Fruit fly (Drosophila melanogaster) whole organism, embryonic: ENCODE results near the gene CG34348.

ENCODE experiments used
- BtbVII ChIP-seq: fragments of 200-800 bp; sonication (Bioruptor generic); optimal IDR thresholded peaks from 3 replicates; lab custom pipeline; 2017; ENCODE audit warnings: missing biosample characterization, mild to moderate bottlenecking, missing genetic modification characterization
- CG10366 ChIP-seq: fragments of 200-800 bp; sonication (Bioruptor generic); IDR thresholded peaks from 2 replicates; pipeline ENCODE4 v1.3.6; 2022; ENCODE audit warnings: missing biosample characterization, missing genetic modification characterization
- CG10654 ChIP-seq: fragments of 200-800 bp; sonication (Bioruptor generic); optimal IDR thresholded peaks from 2 replicates; lab custom pipeline; 2016; ENCODE audit warnings: missing biosample characterization, missing genetic modification characterization
- CG1233 ChIP-seq: fragments of 200-800 bp; sonication (Bioruptor generic); optimal IDR thresholded peaks from 4 replicates; lab custom pipeline; 2018; ENCODE audit warnings: missing biosample characterization, mild to moderate bottlenecking, missing genetic modification characterization
- CG14014 ChIP-seq: fragments of 200-800 bp; sonication (Bioruptor generic); IDR thresholded peaks from 2 replicates; pipeline ENCODE4 v1.3.6; 2022; ENCODE audit warnings: missing biosample characterization, missing genetic modification characterization
- CG14860 ChIP-seq: fragments of 200-800 bp; sonication (Bioruptor generic); IDR thresholded peaks from 3 replicates; pipeline ENCODE4 v1.3.6; 2022; ENCODE audit warnings: missing biosample characterization, missing genetic modification characterization; ENCODE audit not compliant: partially characterized antibody
- CG1602 ChIP-seq: fragments of 200-800 bp; sonication (Bioruptor generic); optimal IDR thresholded peaks from 3 replicates; lab custom pipeline; 2016; ENCODE audit warnings: missing biosample characterization, missing genetic modification characterization
- CG16779 ChIP-seq: fragments of 200-800 bp; sonication (Bioruptor generic); IDR thresholded peaks from 2 replicates; pipeline ENCODE4 v1.3.6; 2022; ENCODE audit warnings: missing biosample characterization, missing genetic modification characterization
- CG17612 ChIP-seq: fragments of 200-800 bp; sonication (Bioruptor generic); IDR thresholded peaks from 2 replicates; pipeline ENCODE4 v1.3.6; 2022; ENCODE audit warnings: missing biosample characterization, missing genetic modification characterization
- CG17802 ChIP-seq: fragments of 200-800 bp; sonication (Bioruptor generic); optimal IDR thresholded peaks from 2 replicates; lab custom pipeline; 2018; ENCODE audit warnings: missing biosample characterization, mild to moderate bottlenecking, missing genetic modification characterization, moderate library complexity
- CG1792 ChIP-seq: fragments of 200-800 bp; sonication (Bioruptor generic); optimal IDR thresholded peaks from 2 replicates; lab custom pipeline; 2016; ENCODE audit warnings: missing biosample characterization, missing genetic modification characterization
- CG18764 ChIP-seq: fragments of 200-800 bp; sonication (Bioruptor generic); optimal IDR thresholded peaks from 3 replicates; lab custom pipeline; 2016; ENCODE audit warnings: missing biosample characterization, missing genetic modification characterization
- CG2199 ChIP-seq: fragments of 200-800 bp; sonication (Bioruptor generic); IDR thresholded peaks from 3 replicates; pipeline ENCODE4 v1.3.6; 2022; ENCODE audit warnings: missing biosample characterization, missing genetic modification characterization
- CG30403 ChIP-seq: fragments of 200-800 bp; sonication (Bioruptor generic); optimal IDR thresholded peaks from 3 replicates; lab custom pipeline; 2016; ENCODE audit warnings: missing biosample characterization, missing genetic modification characterization
- CG31365 ChIP-seq: fragments of 200-800 bp; sonication (Bioruptor generic); optimal IDR thresholded peaks from 2 replicates; lab custom pipeline; 2018; ENCODE audit warnings: missing biosample characterization, mild to moderate bottlenecking, missing genetic modification characterization
- CG42726 ChIP-seq: fragments of 200-800 bp; sonication (Bioruptor generic); IDR thresholded peaks from 2 replicates; pipeline ENCODE4 v1.3.6; 2022; ENCODE audit warnings: missing biosample characterization, missing genetic modification characterization; ENCODE audit not compliant: partially characterized antibody
- CG9609 ChIP-seq: fragments of 200-800 bp; sonication (Bioruptor generic); optimal IDR thresholded peaks from 3 replicates; lab custom pipeline; 2016; ENCODE audit warnings: missing biosample characterization, missing genetic modification characterization
- CkIIα-i1 ChIP-seq: fragments of 200-800 bp; sonication (Bioruptor generic); IDR thresholded peaks from 2 replicates; pipeline ENCODE4 v1.3.6; 2022; ENCODE audit warnings: missing biosample characterization, missing genetic modification characterization
- Dad ChIP-seq: fragments of 200-800 bp; sonication (Bioruptor generic); optimal IDR thresholded peaks from 3 replicates; lab custom pipeline; 2016; ENCODE audit warnings: missing biosample characterization, missing genetic modification characterization
- Doc3 ChIP-seq: fragments of 200-800 bp; sonication (Bioruptor generic); IDR thresholded peaks from 3 replicates; pipeline ENCODE4 v1.3.6; 2022; ENCODE audit warnings: missing biosample characterization, missing genetic modification characterization; ENCODE audit not compliant: partially characterized antibody
- Ets97D ChIP-seq: fragments of 200-800 bp; sonication (Bioruptor generic); optimal IDR thresholded peaks from 3 replicates; lab custom pipeline; 2016; ENCODE audit warnings: missing biosample characterization, missing genetic modification characterization
- Hsf ChIP-seq: fragments of 200-800 bp; sonication (Bioruptor generic); optimal IDR thresholded peaks from 3 replicates; lab custom pipeline; 2016; ENCODE audit warnings: missing biosample characterization, missing genetic modification characterization
- Lpt ChIP-seq: fragments of >200 bp; optimal IDR thresholded peaks from 2 replicates; lab custom pipeline; 2018; ENCODE audit warnings: missing biosample characterization, missing genetic modification characterization
- MTF-1 ChIP-seq: fragments of 200-800 bp; sonication (Bioruptor generic); optimal IDR thresholded peaks from 2 replicates; lab custom pipeline; 2018; ENCODE audit warnings: missing biosample characterization, mild to moderate bottlenecking, missing genetic modification characterization, borderline replicate concordance
- Mad ChIP-seq: fragments of 200-800 bp; sonication (Bioruptor generic); optimal IDR thresholded peaks from 2 replicates; lab custom pipeline; 2016; ENCODE audit warnings: missing biosample characterization, missing genetic modification characterization
- Neu2 ChIP-seq: fragments of 200-800 bp; sonication (Bioruptor generic); optimal IDR thresholded peaks from 3 replicates; lab custom pipeline; 2016; ENCODE audit warnings: missing biosample characterization, missing genetic modification characterization, borderline replicate concordance
- Oaz ChIP-seq: fragments of 200-800 bp; sonication (Bioruptor generic); IDR thresholded peaks from 2 replicates; pipeline ENCODE4 v1.3.6; 2022; ENCODE audit warnings: missing biosample characterization, missing genetic modification characterization
- abd-A ChIP-seq: fragments of 200-800 bp; sonication (Bioruptor generic); optimal IDR thresholded peaks from 3 replicates; lab custom pipeline; 2019; ENCODE audit warnings: missing biosample characterization, mild to moderate bottlenecking, missing genetic modification characterization, moderate library complexity
- ap ChIP-seq: fragments of 200-800 bp; sonication (Bioruptor generic); IDR thresholded peaks from 2 replicates; pipeline ENCODE4 v1.3.6; 2022; ENCODE audit warnings: missing biosample characterization, missing genetic modification characterization
- btn ChIP-seq: fragments of 200-800 bp; sonication (Bioruptor generic); optimal IDR thresholded peaks from 2 replicates; lab custom pipeline; 2016; ENCODE audit warnings: missing biosample characterization, missing genetic modification characterization
- chif ChIP-seq, 2 experiments: fragments of 200-800 bp; sonication (Bioruptor generic); optimal IDR thresholded peaks; 3 replicates each; lab custom pipeline; 2016; ENCODE audit warnings: missing biosample characterization in 2 of 2, missing genetic modification characterization in 2 of 2
- danr ChIP-seq: fragments of 200-800 bp; sonication (Bioruptor generic); IDR thresholded peaks from 2 replicates; pipeline ENCODE4 v1.3.6; 2022; ENCODE audit warnings: missing biosample characterization, missing genetic modification characterization
- dmrt11E ChIP-seq: fragments of 200-800 bp; sonication (Bioruptor generic); optimal IDR thresholded peaks from 3 replicates; lab custom pipeline; 2018; ENCODE audit warnings: missing biosample characterization, mild to moderate bottlenecking, missing genetic modification characterization, moderate library complexity
- fd102C ChIP-seq: fragments of 200-800 bp; sonication (Bioruptor generic); optimal IDR thresholded peaks from 2 replicates; lab custom pipeline; 2018; ENCODE audit warnings: missing biosample characterization, mild to moderate bottlenecking, missing genetic modification characterization, moderate library complexity
- fru ChIP-seq: fragments of >200 bp; optimal IDR thresholded peaks from 2 replicates; lab custom pipeline; 2017
- gce ChIP-seq: fragments of 200-800 bp; sonication (Bioruptor generic); IDR thresholded peaks from 3 replicates; pipeline ENCODE4 v1.3.6; 2022; ENCODE audit warnings: missing biosample characterization, missing genetic modification characterization
- ken ChIP-seq: fragments of 200-800 bp; sonication (Bioruptor generic); IDR thresholded peaks from 3 replicates; pipeline ENCODE4 v1.3.6; 2022; ENCODE audit warnings: missing biosample characterization, missing genetic modification characterization
- lbe ChIP-seq: fragments of 200-800 bp; sonication (Bioruptor generic); optimal IDR thresholded peaks from 2 replicates; lab custom pipeline; 2016; ENCODE audit warnings: missing biosample characterization, mild to moderate bottlenecking, missing genetic modification characterization
- pho ChIP-seq: fragments of 200-800 bp; sonication (Bioruptor generic); optimal IDR thresholded peaks from 2 replicates; lab custom pipeline; 2016; ENCODE audit warnings: missing biosample characterization, missing genetic modification characterization
- ranshi ChIP-seq: fragments of 200-800 bp; sonication (Bioruptor generic); IDR thresholded peaks from 2 replicates; pipeline ENCODE4 v1.3.6; 2022; ENCODE audit warnings: missing biosample characterization, missing genetic modification characterization
- salm ChIP-seq: fragments of 200-800 bp; sonication (Bioruptor generic); optimal IDR thresholded peaks from 2 replicates; lab custom pipeline; 2018; ENCODE audit warnings: missing biosample characterization, mild to moderate bottlenecking, missing genetic modification characterization
- schlank ChIP-seq: fragments of 200-800 bp; sonication (Bioruptor generic); optimal IDR thresholded peaks from 2 replicates; lab custom pipeline; 2018; ENCODE audit warnings: missing biosample characterization, mild to moderate bottlenecking, missing genetic modification characterization
- slbo ChIP-seq: fragments of 200-800 bp; sonication (Bioruptor generic); IDR thresholded peaks from 2 replicates; pipeline ENCODE4 v1.3.6; 2022; ENCODE audit warnings: missing biosample characterization, missing genetic modification characterization
- slp2 ChIP-seq: fragments of 200-800 bp; sonication (Bioruptor generic); optimal IDR thresholded peaks from 2 replicates; lab custom pipeline; 2016; ENCODE audit warnings: missing biosample characterization, missing genetic modification characterization
- so ChIP-seq: fragments of 200-800 bp; sonication (Bioruptor generic); IDR thresholded peaks from 3 replicates; pipeline ENCODE4 v1.3.6; 2022; ENCODE audit warnings: missing biosample characterization, missing genetic modification characterization
- tgo ChIP-seq: fragments of 200-800 bp; sonication (Bioruptor generic); IDR thresholded peaks from 3 replicates; pipeline ENCODE4 v1.3.6; 2022; ENCODE audit warnings: missing biosample characterization, missing genetic modification characterization
- tll ChIP-seq, 2 experiments: fragments of 200-800 bp in 1 of 2; fragments of >200 bp in 1 of 2; sonication (Bioruptor generic) in 1 of 2; optimal IDR thresholded peaks; 2 replicates each; lab custom pipeline; 2017 to 2019; ENCODE audit warnings: missing biosample characterization in 2 of 2, missing genetic modification characterization in 2 of 2, mild to moderate bottlenecking in 1 of 2, moderate library complexity in 1 of 2
- toy ChIP-seq: fragments of 200-800 bp; sonication (Bioruptor generic); IDR thresholded peaks from 2 replicates; pipeline ENCODE4 v1.3.6; 2022; ENCODE audit warnings: missing biosample characterization, missing genetic modification characterization
- tup ChIP-seq: fragments of 200-800 bp; sonication (Bioruptor generic); optimal IDR thresholded peaks from 2 replicates; lab custom pipeline; 2016; ENCODE audit warnings: missing biosample characterization, mild to moderate bottlenecking, missing genetic modification characterization, moderate library complexity
- zfh1 ChIP-seq: fragments of 200-800 bp; sonication (Bioruptor generic); IDR thresholded peaks from 3 replicates; pipeline ENCODE4 v1.3.6; 2022; ENCODE audit warnings: missing biosample characterization, missing genetic modification characterization

Gene CG34348

DNA sequence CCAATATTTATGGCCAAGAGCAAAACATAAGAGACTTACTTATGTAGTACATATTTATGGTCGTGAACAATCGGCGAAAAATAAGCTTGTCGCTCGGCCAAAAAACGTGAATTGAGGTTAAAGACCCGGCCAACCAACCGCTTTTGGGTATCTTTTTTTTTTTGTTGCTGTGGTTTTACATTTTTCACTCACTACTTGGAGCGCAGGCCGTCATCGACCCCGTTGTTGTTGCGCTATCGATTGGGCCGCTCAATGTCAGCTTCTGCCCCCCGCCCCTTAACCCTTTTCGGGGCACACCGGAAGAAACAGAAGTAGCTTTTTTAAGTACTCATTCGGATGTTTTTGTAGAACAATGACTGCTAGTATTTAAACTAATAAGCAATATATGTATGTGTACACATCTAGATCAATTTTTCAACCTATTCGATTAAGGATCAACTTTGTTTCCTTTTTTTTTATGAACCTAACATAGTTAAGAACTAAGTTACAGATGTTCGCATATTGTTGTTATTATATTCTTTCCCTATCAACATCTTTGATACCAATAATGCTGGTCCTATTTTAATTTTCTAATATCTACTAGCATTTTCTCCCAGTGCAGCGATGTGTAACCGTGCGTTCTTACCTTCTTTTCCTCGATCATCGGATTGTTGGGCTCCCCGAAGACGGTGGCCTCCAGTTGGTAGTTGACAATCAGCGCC is 1.5 kb upstream of the CG34348 start (continued):
- peak; percentile 64 for TF ChIP-seq CG1602 (GFP tag; lab: Kevin White, UChicago)
- TF ChIP-seq CG30403: peak; percentile 87
- no peak for TF ChIP-seq CG1792 (GFP tag; lab: Kevin White, UChicago)
- no peak for TF ChIP-seq fd102C (GFP tag; lab: Kevin White, UChicago)
- peak; percentile 14; the same call in 1 of the 3 replicates for TF ChIP-seq zfh1 (GFP tag; lab: Robert Waterston, UW)
- TF ChIP-seq CG9609 (GFP tag; lab: Kevin White, UChicago): peak; percentile 75
- TF ChIP-seq fru (lab: Kevin White, UChicago): no peak
- no peak for TF ChIP-seq Doc3 (GFP tag; lab: Robert Waterston, UW)
- peak; percentile 57; the same call in 1 of the 2 replicates for TF ChIP-seq Oaz (GFP tag; lab: Robert Waterston, UW)
- TF ChIP-seq tgo (GFP tag; lab: Robert Waterston, UW): peak; percentile 46; the same call in 2 of the 3 replicates
- peak; percentile 22 for TF ChIP-seq Dad (GFP tag; lab: Kevin White, UChicago)
- TF ChIP-seq CG2199: no peak
- no peak for TF ChIP-seq tll (GFP tag; optimal IDR thresholded peaks at IDR 0.05; lab: Kevin White, UChicago)
- TF ChIP-seq toy (GFP tag; lab: Robert Waterston, UW): no peak
- TF ChIP-seq BtbVII (GFP tag; lab: Kevin White, UChicago): peak; percentile 58
- no peak for TF ChIP-seq CG14860 (GFP tag; lab: Robert Waterston, UW)
- no peak for TF ChIP-seq CkIIα-i1
- no peak for TF ChIP-seq schlank (tag; lab: Kevin White, UChicago)
- 0 out of 3 replicates have a peak, but pooled peaks have one; percentile 22 for TF ChIP-seq gce (GFP tag; lab: Robert Waterston, UW)
- TF ChIP-seq abd-A (tag; lab: Kevin White, UChicago): no peak
- TF ChIP-seq salm (tag; lab: Kevin White, UChicago): no peak
- TF ChIP-seq pho (GFP tag; lab: Kevin White, UChicago): peak; percentile 55
- peak; percentile 50; the same call in 1 of the 2 replicates for TF ChIP-seq ranshi
- no peak for TF ChIP-seq CG31365
- TF ChIP-seq so (GFP tag; lab: Robert Waterston, UW): peak; percentile 66; the same call in 1 of the 3 replicates
- TF ChIP-seq CG17612: no peak
- TF ChIP-seq ken (GFP tag; lab: Robert Waterston, UW): no peak
- TF ChIP-seq lbe (GFP tag; lab: Kevin White, UChicago): no peak
- TF ChIP-seq Lpt (GFP tag; lab: Kevin White, UChicago): no peak
- peak; percentile 51 for TF ChIP-seq btn (GFP tag; lab: Kevin White, UChicago)
- no peak for TF ChIP-seq CG42726 (GFP tag; lab: Robert Waterston, UW)
- no peak for TF ChIP-seq tup (GFP tag; lab: Kevin White, UChicago)
- peak; percentile 46 for TF ChIP-seq Ets97D
- peak; percentile 68; the same call in 1 of the 2 replicates for TF ChIP-seq CG14014
- no peak for TF ChIP-seq CG16779 (GFP tag; lab: Robert Waterston, UW)
- peak; percentile 16 for TF ChIP-seq MTF-1
- peak; percentile 73 for TF ChIP-seq Hsf (GFP tag; lab: Kevin White, UChicago)
- no peak for TF ChIP-seq slp2 (GFP tag; lab: Kevin White, UChicago)
- peak; percentile 52 for TF ChIP-seq Mad (GFP tag; lab: Kevin White, UChicago)
- peak; percentile 26 for TF ChIP-seq CG18764 (GFP tag; lab: Kevin White, UChicago)
- peak; percentile 75 to 77 for TF ChIP-seq chif (GFP tag; optimal IDR thresholded peaks at IDR 0.05; lab: Kevin White, UChicago)
- peak; percentile 26 for TF ChIP-seq CG17802 (tag; lab: Kevin White, UChicago)
- peak; percentile 34; the same call in 1 of the 2 replicates for TF ChIP-seq danr (GFP tag; lab: Robert Waterston, UW)
- no peak; the same call in 1 of the 2 replicates for TF ChIP-seq CG10366
- no peak for TF ChIP-seq CG1233 (GFP tag; lab: Kevin White, UChicago)
- no peak for TF ChIP-seq Neu2 (GFP tag; lab: Kevin White, UChicago)
- peak; percentile 54 for TF ChIP-seq slbo (GFP tag; lab: Robert Waterston, UW)
- peak; percentile 70 for TF ChIP-seq dmrt11E (tag; lab: Kevin White, UChicago)
- peak; percentile 41 for TF ChIP-seq CG10654 (GFP tag; lab: Kevin White, UChicago)
- no peak for TF ChIP-seq ap (GFP tag; lab: Robert Waterston, UW)
